Worm (Caenorhabditis elegans) whole organism, L3 larva: ENCODE results near the gene zipt-2.2.
A peak's percentile ranks its signal among the peaks of the same experiment; 100 is the strongest.

Experiments used
- R02D3.7 ChIP-seq: fragments of 150-350 bp; optimal IDR thresholded peaks from 2 replicates; lab custom pipeline; 2014; ENCODE audit warnings: missing biosample characterization, missing genetic modification characterization
- ZK546.5 ChIP-seq: sonication (generic microtip); optimal IDR thresholded peaks from 2 replicates; lab custom pipeline; 2017; ENCODE audit warnings: missing biosample characterization, missing genetic modification characterization
- ama-1 ChIP-seq: fragments of 150-350 bp; optimal IDR thresholded peaks from 2 replicates; lab custom pipeline; 2018
- ceh-16 ChIP-seq: sonication (generic microtip); optimal IDR thresholded peaks from 2 replicates; lab custom pipeline; 2017; ENCODE audit warnings: missing biosample characterization, missing genetic modification characterization
- ceh-28 ChIP-seq: fragments of 150-350 bp; optimal IDR thresholded peaks from 2 replicates; lab custom pipeline; 2014; ENCODE audit warnings: missing biosample characterization, missing genetic modification reagents, missing genetic modification characterization
- ceh-82 ChIP-seq: fragments of 150-350 bp; optimal IDR thresholded peaks from 2 replicates; lab custom pipeline; 2014; ENCODE audit warnings: missing biosample characterization, missing genetic modification characterization
- ceh-9 ChIP-seq: sonication (generic microtip); optimal IDR thresholded peaks from 2 replicates; lab custom pipeline; 2018; ENCODE audit warnings: missing biosample characterization, missing genetic modification characterization
- daf-12 ChIP-seq: fragments of 150-350 bp; optimal IDR thresholded peaks from 2 replicates; lab custom pipeline; 2014; ENCODE audit warnings: missing biosample characterization, missing genetic modification reagents, missing genetic modification characterization
- egl-5 ChIP-seq: fragments of 150-350 bp; optimal IDR thresholded peaks from 2 replicates; lab custom pipeline; 2017; ENCODE audit warnings: missing biosample characterization, missing genetic modification reagents, missing genetic modification characterization, inconsistent platforms
- elt-1 ChIP-seq: fragments of 150-350 bp; optimal IDR thresholded peaks from 2 replicates; lab custom pipeline; 2014; ENCODE audit warnings: missing biosample characterization, missing genetic modification characterization
- elt-2 ChIP-seq: sonication (generic microtip); optimal IDR thresholded peaks from 2 replicates; lab custom pipeline; 2016; ENCODE audit warnings: missing genetic modification reagents, mild to moderate bottlenecking, missing genetic modification characterization, missing compliant biosample characterization
- elt-3 ChIP-seq, 3 experiments: fragments of 150-350 bp in 1 of 3; sonication (generic microtip) in 2 of 3; optimal IDR thresholded peaks; 2 replicates in 2 of 3; 4 replicates in 1 of 3; lab custom pipeline; 2014 to 2017; ENCODE audit warnings: missing biosample characterization in 3 of 3, missing genetic modification characterization in 3 of 3
- fos-1 ChIP-seq: fragments of 150-350 bp; optimal IDR thresholded peaks from 2 replicates; lab custom pipeline; 2014; ENCODE audit warnings: missing biosample characterization, missing genetic modification characterization
- hmg-11 ChIP-seq: sonication (generic microtip); optimal IDR thresholded peaks from 2 replicates; lab custom pipeline; 2016; ENCODE audit warnings: missing genetic modification characterization, missing compliant biosample characterization
- jun-1 ChIP-seq: fragments of 150-350 bp; optimal IDR thresholded peaks from 2 replicates; lab custom pipeline; 2014; ENCODE audit warnings: missing biosample characterization, missing genetic modification reagents, missing genetic modification characterization
- lin-15B ChIP-seq: fragments of 150-350 bp; optimal IDR thresholded peaks from 2 replicates; lab custom pipeline; 2014; ENCODE audit warnings: missing biosample characterization, missing genetic modification characterization
- lin-39 ChIP-seq: fragments of 150-350 bp; optimal IDR thresholded peaks from 2 replicates; lab custom pipeline; 2018; ENCODE audit warnings: missing biosample characterization, missing genetic modification reagents, missing genetic modification characterization
- mdl-1 ChIP-seq: fragments of 150-350 bp; optimal IDR thresholded peaks from 2 replicates; lab custom pipeline; 2014; ENCODE audit warnings: missing biosample characterization, missing genetic modification characterization
- mml-1 ChIP-seq: fragments of 150-350 bp; sonication (generic microtip); optimal IDR thresholded peaks from 3 replicates; lab custom pipeline; 2014; ENCODE audit warnings: missing biosample characterization, missing genetic modification characterization
- nfya-1 ChIP-seq: sonication (generic microtip); optimal IDR thresholded peaks from 2 replicates; lab custom pipeline; 2017; ENCODE audit warnings: missing genetic modification characterization, mild to moderate bottlenecking, missing compliant biosample characterization, antibody characterized with exemption, moderate library complexity; ENCODE audit not compliant: insufficient read depth
- nhr-12 ChIP-seq: fragments of 150-350 bp; optimal IDR thresholded peaks from 2 replicates; lab custom pipeline; 2014; ENCODE audit warnings: missing biosample characterization, missing genetic modification characterization
- nhr-23 ChIP-seq: fragments of 150-350 bp; optimal IDR thresholded peaks from 2 replicates; lab custom pipeline; 2014; ENCODE audit warnings: missing biosample characterization, missing genetic modification reagents, missing genetic modification characterization
- nhr-237 ChIP-seq: fragments of 150-350 bp; optimal IDR thresholded peaks from 2 replicates; lab custom pipeline; 2014; ENCODE audit warnings: missing biosample characterization, missing genetic modification characterization
- nhr-25 ChIP-seq: sonication (generic microtip); optimal IDR thresholded peaks from 2 replicates; lab custom pipeline; 2017; ENCODE audit warnings: missing biosample characterization, missing genetic modification characterization
- nhr-43 ChIP-seq: sonication (generic microtip); optimal IDR thresholded peaks from 2 replicates; lab custom pipeline; 2016; ENCODE audit warnings: mild to moderate bottlenecking, missing genetic modification characterization, missing compliant biosample characterization; ENCODE audit not compliant: poor library complexity, severe bottlenecking
- nhr-76 ChIP-seq: fragments of 150-350 bp; sonication (generic microtip); optimal IDR thresholded peaks from 5 replicates; lab custom pipeline; 2014; ENCODE audit warnings: missing biosample characterization, missing genetic modification characterization
- nhr-77 ChIP-seq: fragments of 150-350 bp; optimal IDR thresholded peaks from 2 replicates; lab custom pipeline; 2014; ENCODE audit warnings: missing biosample characterization, missing genetic modification characterization
- pqm-1 ChIP-seq: fragments of 150-350 bp; optimal IDR thresholded peaks from 2 replicates; lab custom pipeline; 2017; ENCODE audit warnings: missing biosample characterization, missing genetic modification characterization, inconsistent platforms
- sea-2 ChIP-seq: fragments of 150-350 bp; sonication (generic microtip); optimal IDR thresholded peaks from 4 replicates; lab custom pipeline; 2014; ENCODE audit warnings: missing biosample characterization, missing genetic modification reagents, missing genetic modification characterization
- skn-1 ChIP-seq: fragments of 150-350 bp; optimal IDR thresholded peaks from 2 replicates; lab custom pipeline; 2014; ENCODE audit warnings: missing biosample characterization, missing genetic modification characterization
- unc-62 ChIP-seq: fragments of 150-350 bp; sonication (generic microtip); optimal IDR thresholded peaks from 4 replicates; lab custom pipeline; 2014; ENCODE audit warnings: missing biosample characterization, missing genetic modification reagents, missing genetic modification characterization
- ztf-4 ChIP-seq: fragments of 150-350 bp; optimal IDR thresholded peaks from 2 replicates; lab custom pipeline; 2014; ENCODE audit warnings: missing biosample characterization, missing genetic modification characterization

zipt-2.2 gene

DNA sequence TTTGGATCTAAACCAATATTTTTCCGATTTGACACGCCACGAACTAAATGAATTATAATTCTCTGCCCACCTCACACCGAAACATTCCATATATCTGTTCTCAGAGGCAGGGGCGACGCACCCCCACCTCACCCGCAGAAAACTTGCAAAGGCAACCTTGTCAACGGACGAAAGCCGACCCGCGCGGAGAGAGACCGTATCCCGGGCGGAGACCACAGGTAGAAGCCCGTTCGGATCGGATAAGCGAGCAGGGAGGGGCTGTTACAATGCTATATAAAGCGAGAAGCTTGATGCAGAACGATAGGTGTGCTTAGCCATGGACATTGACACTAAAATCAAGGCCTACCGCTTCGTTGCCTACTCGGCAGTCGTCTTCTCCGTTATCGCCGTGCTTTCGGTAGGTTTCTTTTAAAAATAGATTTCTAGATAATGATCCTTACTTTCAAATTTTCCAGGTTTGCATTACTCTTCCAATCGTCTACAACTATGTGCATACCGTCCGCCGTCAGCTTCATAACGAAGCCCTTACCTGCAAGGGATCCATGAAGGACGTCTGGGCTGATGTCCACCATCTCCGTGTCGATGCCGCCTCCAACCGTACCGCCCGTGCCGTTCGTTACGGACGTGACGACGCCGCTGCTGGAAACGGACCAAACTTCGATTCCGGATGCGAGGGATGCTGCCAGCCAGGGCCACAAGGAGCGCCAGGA, at the start of gene zipt-2.2, which contains the start of gene dpy-13:
TSS of gene zipt-2.2 (minus strand) at position 51 of the 710 bp plus-strand sequence.
TSS of gene dpy-13 (plus strand) at position 300 of the 710 bp plus-strand sequence.
- TF ChIP-seq ceh-16 (no peak), ceh-9 (no peak), lin-39 (tag; lab: Kevin White, UChicago) (no peak), ZK546.5 (tag; lab: Kevin White, UChicago) (no peak), nhr-12 (tag; lab: Kevin White, UChicago) (no peak), nfya-1 (peak; percentile 30), nhr-43 (peak; percentile 80), ama-1 (lab: Kevin White, UChicago) (peak; percentile 93), elt-2 (tag; lab: Kevin White, UChicago) (no peak), ceh-28 (tag; lab: Kevin White, UChicago) (no peak), mml-1 (tag; lab: Kevin White, UChicago) (no peak), ceh-82 (tag; lab: Kevin White, UChicago) (no peak), elt-1 (tag; lab: Kevin White, UChicago) (no peak), nhr-23 (tag; lab: Kevin White, UChicago) (peak; percentile 2), elt-3 (tag; optimal IDR thresholded peaks at IDR 0.05; lab: Kevin White, UChicago) (peak in 1 of 3 experiments; percentile 31), nhr-25 (tag; lab: Kevin White, UChicago) (peak; percentile 77)

DNA sequence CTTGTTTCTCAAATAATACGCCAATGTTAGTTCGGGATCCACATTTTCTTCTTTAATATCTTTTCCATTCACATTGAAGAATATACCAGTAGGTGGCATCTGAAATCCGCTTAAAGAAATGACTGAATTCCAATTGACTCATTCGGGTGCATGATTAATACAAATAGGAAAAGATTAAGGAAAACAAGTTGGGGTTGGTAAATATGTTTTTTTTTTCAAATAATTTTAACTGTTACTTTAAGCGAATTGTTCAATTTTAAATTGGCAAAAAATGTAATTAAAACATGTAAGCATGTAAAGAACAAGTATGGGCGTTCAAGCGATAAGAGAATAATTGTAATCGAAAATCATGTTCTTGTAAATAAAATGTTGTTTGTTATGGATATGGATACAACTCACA, 48.9 kb upstream of the zipt-2.2 start, which contains the start of gene F15E6.6:
TSS of gene F15E6.6 (minus strand) at position 101 of the 400 bp plus-strand sequence.
- TF ChIP-seq nfya-1 (no peak), unc-62 (no peak)

DNA sequence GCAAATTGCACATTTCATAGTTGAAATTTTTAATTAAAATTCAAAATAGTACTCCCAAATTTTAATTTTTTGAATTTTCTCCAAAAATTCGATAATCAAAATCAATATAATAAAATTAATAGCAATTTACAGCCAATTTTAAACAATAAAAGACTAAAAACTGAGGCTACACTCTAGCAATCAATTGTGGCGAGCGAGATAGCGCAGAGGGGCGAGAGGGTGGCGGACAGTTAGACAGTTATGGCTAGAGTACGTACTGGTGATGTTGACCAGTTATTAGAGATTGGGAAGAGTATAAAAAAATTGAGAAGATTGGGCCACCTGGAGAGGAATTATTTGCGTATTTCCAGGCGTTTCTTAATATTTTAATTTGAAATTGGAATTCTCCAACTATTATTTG, 42.5 kb upstream of the zipt-2.2 start, which contains the start of gene nhr-78:
TSS of gene nhr-78 (minus strand) at position 182 of the 400 bp plus-strand sequence.
- TF ChIP-seq nhr-77 (tag; lab: Kevin White, UChicago) (no peak), pqm-1 (peak; percentile 23), ceh-82 (tag; lab: Kevin White, UChicago) (no peak), ztf-4 (tag; lab: Kevin White, UChicago) (no peak), ceh-28 (tag; lab: Kevin White, UChicago) (peak; percentile 52), elt-2 (tag; lab: Kevin White, UChicago) (peak; percentile 27)

DNA sequence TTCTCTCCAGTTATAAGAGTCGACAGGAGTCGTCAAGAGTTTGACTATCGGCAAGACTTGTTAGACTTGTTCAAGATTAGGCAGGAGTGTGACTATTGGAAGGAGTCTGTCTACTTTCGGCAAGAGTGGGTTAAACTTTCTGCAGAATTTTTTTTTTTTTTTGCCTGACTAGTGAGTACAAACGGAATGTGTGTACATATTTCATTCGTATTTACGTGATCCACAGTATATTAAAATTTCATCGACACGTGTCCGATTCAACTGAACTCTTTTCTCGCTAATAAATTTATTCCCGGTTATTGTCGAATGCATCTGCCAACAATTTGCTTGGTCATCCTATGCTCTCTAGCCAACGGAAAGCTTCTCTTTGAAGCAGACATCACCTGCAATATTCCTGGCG, 37.0 kb upstream of the zipt-2.2 start, which contains the start of gene F36A4.1:
TSS of gene F36A4.1 (plus strand) at position 301 of the 400 bp plus-strand sequence.
- no peak for TF ChIP-seq elt-3 (tag; optimal IDR thresholded peaks at IDR 0.05; lab: Kevin White, UChicago)
- no peak for TF ChIP-seq lin-15B
- TF ChIP-seq nhr-237 (tag; lab: Kevin White, UChicago), result no peak
- TF ChIP-seq, all 47 proteins: peak for 0

DNA sequence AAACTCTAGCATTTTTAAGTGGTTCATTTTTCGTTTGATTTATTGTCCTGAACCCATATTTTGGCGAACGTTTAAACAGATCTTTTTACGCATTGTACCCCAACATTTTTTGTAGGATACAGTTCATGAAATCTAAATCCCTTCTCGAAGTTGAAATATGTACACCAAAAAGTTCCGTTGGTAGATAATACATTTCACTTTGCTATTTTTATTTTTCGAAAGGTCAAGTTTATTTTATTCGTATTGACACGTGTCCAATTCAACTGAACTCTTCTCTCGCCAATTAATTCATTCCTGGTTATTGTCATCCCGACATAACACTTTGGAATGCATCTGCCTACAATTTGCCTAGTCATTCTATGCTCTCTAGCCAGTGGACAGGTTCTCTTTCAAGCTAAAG, 35.8 kb upstream of the zipt-2.2 start, which contains the start of gene F36A4.2:
TSS of gene F36A4.2 (plus strand) at position 301 of the 400 bp plus-strand sequence.
- TF ChIP-seq ceh-82 (tag; lab: Kevin White, UChicago) (no peak), fos-1 (tag; lab: Kevin White, UChicago) (no peak), unc-62 (no peak), ceh-16 (no peak), nhr-76 (tag; lab: Kevin White, UChicago) (no peak), jun-1 (tag; lab: Kevin White, UChicago) (no peak), sea-2 (GFP tag; lab: Kevin White, UChicago) (no peak), egl-5 (tag; lab: Kevin White, UChicago) (no peak), mdl-1 (tag; lab: Kevin White, UChicago) (no peak), hmg-11 (no peak), ZK546.5 (tag; lab: Kevin White, UChicago) (no peak), daf-12 (tag; lab: Kevin White, UChicago) (no peak), elt-1 (tag; lab: Kevin White, UChicago) (no peak), R02D3.7 (no peak)

DNA sequence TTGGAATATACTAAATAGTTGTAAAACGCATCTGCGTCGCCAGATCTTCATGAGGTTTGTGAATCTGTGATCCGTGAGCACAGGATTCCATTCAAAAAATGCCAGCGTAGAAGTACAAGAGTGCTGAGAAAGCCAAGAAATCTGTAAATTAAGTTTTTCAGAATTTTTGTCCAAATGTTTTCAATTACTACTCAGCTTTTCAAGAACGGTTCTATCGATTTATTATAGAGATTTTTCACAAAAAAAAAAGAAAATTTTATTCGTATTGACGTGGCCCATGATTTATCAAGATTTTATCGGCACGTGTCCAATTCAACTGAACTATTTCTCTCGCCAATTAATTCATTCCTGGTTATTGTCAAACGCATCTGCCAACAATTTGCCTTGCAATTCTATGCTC, 34.1 kb upstream of the zipt-2.2 start, which contains the start of gene F36A4.3:
TSS of gene F36A4.3 (plus strand) at position 301 of the 400 bp plus-strand sequence.
- TF ChIP-seq nhr-43, result no peak
- no peak for TF ChIP-seq daf-12 (tag; lab: Kevin White, UChicago)
- TF ChIP-seq mdl-1 (tag; lab: Kevin White, UChicago), result no peak
- TF ChIP-seq unc-62, result no peak
- no peak for TF ChIP-seq ceh-28 (tag; lab: Kevin White, UChicago)
- no peak for TF ChIP-seq fos-1 (tag; lab: Kevin White, UChicago)
- no peak for TF ChIP-seq elt-3 (tag; optimal IDR thresholded peaks at IDR 0.05; lab: Kevin White, UChicago)
- no peak for TF ChIP-seq skn-1 (tag; lab: Kevin White, UChicago)
- TF ChIP-seq, all 47 proteins: peak for 0
